Worm (Caenorhabditis elegans): ENCODE data around the gene Y19D10B.8.
"Not testable (repeated sequence)": the region's sequence is repeated elsewhere in the genome, so short reads cannot be mapped to it uniquely, and the experiment has no call there.

Gene Y19D10B.8

ce11 chrV:2336151-2336550, 35.3 kb upstream of the Y19D10B.8 start, which contains the start of gene irld-28:
Gene irld-28 (minus strand): TSS chrV:2336251.
- no peak for TF ChIP-seq F49E8.2 (tag; optimal IDR thresholded peaks at IDR 0.05; ENCODE audit: borderline replicate concordance)
- no peak for TF ChIP-seq lin-38 (GFP tag; IDR thresholded peaks at IDR 0.05)
- TF ChIP-seq fkh-10 (GFP tag; optimal IDR thresholded peaks at IDR 0.05) = no peak
- peak; percentile 3 for TF ChIP-seq aha-1 (tag)
- no peak for TF ChIP-seq zip-11 (GFP tag; IDR thresholded peaks at IDR 0.05)
- TF ChIP-seq hlh-11 (tag; optimal IDR thresholded peaks at IDR 0.05) = no peak
- no peak for TF ChIP-seq nhr-102 (tag; optimal IDR thresholded peaks at IDR 0.05)
- no peak for TF ChIP-seq ceh-44 (GFP tag; IDR thresholded peaks at IDR 0.05)

- TF ChIP-seq set-16 (GFP tag; IDR thresholded peaks at IDR 0.05) = peak; percentile 89
- 0 out of 2 replicates have a peak, but pooled peaks have one; percentile 16 for TF ChIP-seq Y105C5A.15 (GFP tag; IDR thresholded peaks at IDR 0.05)
- TF ChIP-seq D1046.2 (GFP tag; IDR thresholded peaks at IDR 0.05) = 0 out of 2 replicates have a peak, but pooled peaks have one; percentile 10
- TF ChIP-seq egl-43 (GFP tag; IDR thresholded peaks at IDR 0.05) = peak; percentile 69
Observed at ce11 chrV:2332837-2333236, 32.0 kb upstream of the Y19D10B.8 start.

ce11 chrV:2331616-2332015, 30.8 kb upstream of the Y19D10B.8 start, which contains the start of gene irld-32:
Gene irld-32 (plus strand): TSS chrV:2331916.
- TF ChIP-seq nhr-48 (tag; optimal IDR thresholded peaks at IDR 0.05); tag-97 (GFP tag; IDR thresholded peaks at IDR 0.05); spr-3 (GFP tag; optimal IDR thresholded peaks at IDR 0.05): not testable (repeated sequence)

ce11 chrV:2330129-2330528, 29.3 kb upstream of the Y19D10B.8 start, which contains the start of gene pud-1.1:
Gene pud-1.1 (plus strand): TSS chrV:2330429.
- not testable (repeated sequence) for TF ChIP-seq lim-7 (GFP tag; IDR thresholded peaks at IDR 0.05); zip-11 (GFP tag; IDR thresholded peaks at IDR 0.05); nhr-25 (tag; optimal IDR thresholded peaks at IDR 0.05; ENCODE audit: borderline replicate concordance, insufficient read depth)

ce11 chrV:2327124-2327523, 26.3 kb upstream of the Y19D10B.8 start:
- TF ChIP-seq pqm-1 (tag; optimal IDR thresholded peaks at IDR 0.05) (peak; percentile 56), mdt-29 (GFP tag; IDR thresholded peaks at IDR 0.05) (no peak), php-3 (GFP tag; IDR thresholded peaks at IDR 0.05) (peak; percentile 88), daf-16 (GFP tag; optimal IDR thresholded peaks at IDR 0.05) (no peak), daf-16 (tag; optimal IDR thresholded peaks at IDR 0.05) (peak; percentile 88), D1046.2 (GFP tag; IDR thresholded peaks at IDR 0.05) (no peak), T26A8.4 (GFP tag; IDR thresholded peaks at IDR 0.05) (no peak), nhr-77 (tag; optimal IDR thresholded peaks at IDR 0.05) (peak; percentile 88), dmd-6 (GFP tag; IDR thresholded peaks at IDR 0.05) (peak; percentile 95), nhr-10 (tag; optimal IDR thresholded peaks at IDR 0.05) (peak; percentile 10), nhr-102 (tag; optimal IDR thresholded peaks at IDR 0.05) (peak; percentile 68), dve-1 (tag; optimal IDR thresholded peaks at IDR 0.05; ENCODE audit: insufficient read depth) (peak; percentile 92), lsy-2 (tag; optimal IDR thresholded peaks at IDR 0.05) (peak in 1 of 2 experiments; percentile 51), nhr-42 (GFP tag; IDR thresholded peaks at IDR 0.05) (no peak), hlh-11 (tag; optimal IDR thresholded peaks at IDR 0.05) (peak; percentile 66), nhr-28 (tag; optimal IDR thresholded peaks at IDR 0.05) (peak; percentile 80), tra-1 (GFP tag; IDR thresholded peaks at IDR 0.05) (peak; percentile 53; the same call in 1 of the 2 replicates)

- TF ChIP-seq ZK546.5 (tag; optimal IDR thresholded peaks at IDR 0.05) (no peak), ama-1 (optimal IDR thresholded peaks at IDR 0.05) (no peak), aly-2 (tag; optimal IDR thresholded peaks at IDR 0.05) (no peak), nhr-111 (GFP tag; optimal IDR thresholded peaks at IDR 0.05) (no peak), pha-4 (GFP tag; IDR thresholded peaks at IDR 0.05) (no peak), pha-4 (tag; optimal IDR thresholded peaks at IDR 0.05) (no peak)
Observed at ce11 chrV:2326378-2326777, 25.6 kb upstream of the Y19D10B.8 start, which contains the start of gene pud-4. Gene pud-4 (plus strand): TSS chrV:2326678.

Data from whole organism, L4 larva.